Fruit fly (Drosophila melanogaster): ENCODE measurements around the gene Cpr64Aa.
A peak's percentile ranks its signal among the peaks of the same experiment; 100 is the strongest.

Gene Cpr64Aa

dm6 chr3L:4160926-4161325 is 48.1 kb downstream of the Cpr64Aa start, which contains the start of gene nab (continued):
- no peak for TF ChIP-seq CG16779 (GFP tag; IDR thresholded peaks at IDR 0.05)
- TF ChIP-seq Blimp-1 (GFP tag; optimal IDR thresholded peaks at IDR 0.05), result peak; percentile 31
- no peak for TF ChIP-seq dati (GFP tag; IDR thresholded peaks at IDR 0.05)
- peak; percentile 13 for TF ChIP-seq nom (GFP tag; optimal IDR thresholded peaks at IDR 0.05)
- peak; percentile 83 for TF ChIP-seq Nf-YC (tag; optimal IDR thresholded peaks at IDR 0.05)
- TF ChIP-seq CG2889 (GFP tag; IDR thresholded peaks at IDR 0.05), result no peak
- no peak for TF ChIP-seq CG6813 (GFP tag; optimal IDR thresholded peaks at IDR 0.05)
- TF ChIP-seq CG17328 (GFP tag; IDR thresholded peaks at IDR 0.05), result 0 out of 2 replicates have a peak, but pooled peaks have one; percentile 7
- no peak for TF ChIP-seq CG15479 (GFP tag; optimal IDR thresholded peaks at IDR 0.05)
- TF ChIP-seq Neu2 (GFP tag; optimal IDR thresholded peaks at IDR 0.05; ENCODE audit: borderline replicate concordance), result no peak
- peak; percentile 38 for TF ChIP-seq CG7271 (tag; optimal IDR thresholded peaks at IDR 0.05)
- no peak for TF ChIP-seq pho (GFP tag; optimal IDR thresholded peaks at IDR 0.05)
- TF ChIP-seq pros (GFP tag; optimal IDR thresholded peaks at IDR 0.05), result peak; percentile 91
- TF ChIP-seq CG8478 (optimal IDR thresholded peaks at IDR 0.05), result no peak
- peak; percentile 58 for TF ChIP-seq Nf-YB (GFP tag; optimal IDR thresholded peaks at IDR 0.05)

dm6 chr3L:4159264-4159663 is 49.7 kb downstream of the Cpr64Aa start:
- TF ChIP-seq CG12155 (GFP tag; optimal IDR thresholded peaks at IDR 0.05) (peak; percentile 30), z (GFP tag; IDR thresholded peaks at IDR 0.05) (peak; percentile 60; the same call in 1 of the 3 replicates), HmgZ (tag; optimal IDR thresholded peaks at IDR 0.05) (no peak), Nf-YC (tag; optimal IDR thresholded peaks at IDR 0.05) (peak; percentile 88), Nf-YB (GFP tag; optimal IDR thresholded peaks at IDR 0.05) (peak; percentile 93), CG4404 (GFP tag; IDR thresholded peaks at IDR 0.05) (no peak), btn (GFP tag; optimal IDR thresholded peaks at IDR 0.05) (no peak), pros (GFP tag; optimal IDR thresholded peaks at IDR 0.05) (peak; percentile 94), ssp (GFP tag; IDR thresholded peaks at IDR 0.05) (no peak), peb (GFP tag; IDR thresholded peaks at IDR 0.05) (no peak), Neu2 (GFP tag; optimal IDR thresholded peaks at IDR 0.05; ENCODE audit: borderline replicate concordance) (no peak), CG1024 (GFP tag; IDR thresholded peaks at IDR 0.05) (no peak), Hr78 (GFP tag; optimal IDR thresholded peaks at IDR 0.05) (no peak), ab (GFP tag; optimal IDR thresholded peaks at IDR 0.05) (no peak), zf30C (GFP tag; optimal IDR thresholded peaks at IDR 0.05) (peak; percentile 25), nmo (GFP tag; optimal IDR thresholded peaks at IDR 0.05) (no peak), CG11695 (GFP tag; IDR thresholded peaks at IDR 0.05) (no peak), CG30431 (GFP tag; optimal IDR thresholded peaks at IDR 0.05) (no peak), Lhr (GFP tag; optimal IDR thresholded peaks at IDR 0.05) (no peak), CG9215 (GFP tag; IDR thresholded peaks at IDR 0.05) (no peak), sqz (GFP tag; optimal IDR thresholded peaks at IDR 0.05) (peak; percentile 48), CG17328 (GFP tag; IDR thresholded peaks at IDR 0.05) (no peak), Abd-B (GFP tag; optimal IDR thresholded peaks at IDR 0.05) (no peak), BtbVII (GFP tag; optimal IDR thresholded peaks at IDR 0.05) (no peak), HmgD (GFP tag; optimal IDR thresholded peaks at IDR 0.05) (no peak), CG1233 (GFP tag; optimal IDR thresholded peaks at IDR 0.05) (no peak), sens (GFP tag) (peak; percentile 66), Dip2 (GFP tag; IDR thresholded peaks at IDR 0.05) (no peak), eve (GFP tag; optimal IDR thresholded peaks at IDR 0.05) (no peak), Atf-2 (GFP tag; optimal IDR thresholded peaks at IDR 0.05) (no peak)

Measured in whole organism, embryonic.